Fruit fly (Drosophila melanogaster): ENCODE results near the gene CG11313.

CG11313 gene

dm6 chr3R:30734576-30734975 is 3.6 kb upstream of the CG11313 start (continued):
- TF ChIP-seq her (GFP tag; optimal IDR thresholded peaks at IDR 0.05), result no peak
- TF ChIP-seq CG3281 (GFP tag; optimal IDR thresholded peaks at IDR 0.05), result no peak
- peak; percentile 28 for TF ChIP-seq fd96Cb (tag; optimal IDR thresholded peaks at IDR 0.05)
- TF ChIP-seq CG17829 (tag; optimal IDR thresholded peaks at IDR 0.05), result peak; percentile 57
- no peak for TF ChIP-seq ATbp (GFP tag; optimal IDR thresholded peaks at IDR 0.05)
- TF ChIP-seq CG1647 (GFP tag; optimal IDR thresholded peaks at IDR 0.05), result no peak
- TF ChIP-seq E2f1 (GFP tag; IDR thresholded peaks at IDR 0.05), result peak; percentile 45
- no peak for TF ChIP-seq CG18619 (GFP tag; optimal IDR thresholded peaks at IDR 0.05)
- no peak for TF ChIP-seq jumu (GFP tag; optimal IDR thresholded peaks at IDR 0.05)
- TF ChIP-seq dpn (GFP tag; optimal IDR thresholded peaks at IDR 0.05), result peak in 1 of 2 experiments; percentile 19
- no peak for TF ChIP-seq Trl (optimal IDR thresholded peaks at IDR 0.05)
- TF ChIP-seq Trl (GFP tag; optimal IDR thresholded peaks at IDR 0.05), result no peak
- TF ChIP-seq CG11247 (GFP tag; IDR thresholded peaks at IDR 0.05), result no peak
- no peak for TF ChIP-seq B-H2 (GFP tag; optimal IDR thresholded peaks at IDR 0.05)
- TF ChIP-seq CG10267 (tag; optimal IDR thresholded peaks at IDR 0.05), result peak; percentile 56
- TF ChIP-seq D19A (tag; optimal IDR thresholded peaks at IDR 0.05), result peak; percentile 50
- no peak for TF ChIP-seq Fer1 (GFP tag; optimal IDR thresholded peaks at IDR 0.05)
- TF ChIP-seq Opbp (GFP tag; IDR thresholded peaks at IDR 0.05; ENCODE audit: partially characterized antibody), result no peak
- no peak for TF ChIP-seq E2f2 (GFP tag; IDR thresholded peaks at IDR 0.05)
- TF ChIP-seq unpg (GFP tag; optimal IDR thresholded peaks at IDR 0.05), result peak; percentile 46
- TF ChIP-seq ranshi (GFP tag; IDR thresholded peaks at IDR 0.05), result peak; percentile 50; the same call in 1 of the 2 replicates
- TF ChIP-seq mam (GFP tag; optimal IDR thresholded peaks at IDR 0.05), result no peak
- TF ChIP-seq CG17359 (tag; optimal IDR thresholded peaks at IDR 0.05), result peak; percentile 34
- no peak for TF ChIP-seq crol (GFP tag; IDR thresholded peaks at IDR 0.05)
- no peak for TF ChIP-seq CG16863 (GFP tag; optimal IDR thresholded peaks at IDR 0.05)
- peak; percentile 71 for TF ChIP-seq CG10979 (tag; optimal IDR thresholded peaks at IDR 0.05)
- TF ChIP-seq Max (GFP tag; optimal IDR thresholded peaks at IDR 0.05), result no peak
- peak; percentile 38 for TF ChIP-seq az2 (GFP tag; optimal IDR thresholded peaks at IDR 0.05)
- TF ChIP-seq CG1603 (tag; optimal IDR thresholded peaks at IDR 0.05), result peak; percentile 45
- TF ChIP-seq Neu2 (GFP tag; optimal IDR thresholded peaks at IDR 0.05; ENCODE audit: borderline replicate concordance), result no peak
- no peak for TF ChIP-seq nerfin-2 (GFP tag; IDR thresholded peaks at IDR 0.05; ENCODE audit: partially characterized antibody)
- TF ChIP-seq insv (GFP tag; optimal IDR thresholded peaks at IDR 0.05), result no peak
- no peak for TF ChIP-seq pho (GFP tag; optimal IDR thresholded peaks at IDR 0.05)
- no peak for TF ChIP-seq CG11723 (GFP tag; optimal IDR thresholded peaks at IDR 0.05)
- no peak for TF ChIP-seq danr (GFP tag; IDR thresholded peaks at IDR 0.05)
- no peak for TF ChIP-seq knrl (GFP tag; IDR thresholded peaks at IDR 0.05; ENCODE audit: partially characterized antibody)
- no peak for TF ChIP-seq schlank (tag; optimal IDR thresholded peaks at IDR 0.05)
- TF ChIP-seq H2.0 (GFP tag; IDR thresholded peaks at IDR 0.05), result peak; percentile 37; the same call in 1 of the 2 replicates
- TF ChIP-seq Poxn (GFP tag; IDR thresholded peaks at IDR 0.05), result no peak
- TF ChIP-seq emc (GFP tag; optimal IDR thresholded peaks at IDR 0.05), result no peak
- peak; percentile 75 for TF ChIP-seq CG18262 (tag; optimal IDR thresholded peaks at IDR 0.05)
- TF ChIP-seq rib (GFP tag; IDR thresholded peaks at IDR 0.05), result no peak
- TF ChIP-seq caup (GFP tag; optimal IDR thresholded peaks at IDR 0.05; ENCODE audit: severe bottlenecking), result no peak
- TF ChIP-seq Ets65A (GFP tag), result no peak
- TF ChIP-seq CG1792 (GFP tag; optimal IDR thresholded peaks at IDR 0.05), result no peak
- TF ChIP-seq Sox102F (GFP tag; optimal IDR thresholded peaks at IDR 0.05), result peak; percentile 45
- TF ChIP-seq da (GFP tag; optimal IDR thresholded peaks at IDR 0.05), result no peak
- no peak for TF ChIP-seq hbn (GFP tag; IDR thresholded peaks at IDR 0.05; ENCODE audit: partially characterized antibody)
- TF ChIP-seq Kr (GFP tag; optimal IDR thresholded peaks at IDR 0.05), result no peak
- no peak for TF ChIP-seq chm (GFP tag; IDR thresholded peaks at IDR 0.05)
- no peak for TF ChIP-seq CG12744 (GFP tag; optimal IDR thresholded peaks at IDR 0.05)
- TF ChIP-seq sisA (GFP tag; IDR thresholded peaks at IDR 0.05), result peak; percentile 33; the same call in 1 of the 2 replicates

Measured in whole organism, embryonic.